Fruit fly (Drosophila melanogaster): ENCODE data around the gene Ugt35B1.

Gene Ugt35B1

DNA sequence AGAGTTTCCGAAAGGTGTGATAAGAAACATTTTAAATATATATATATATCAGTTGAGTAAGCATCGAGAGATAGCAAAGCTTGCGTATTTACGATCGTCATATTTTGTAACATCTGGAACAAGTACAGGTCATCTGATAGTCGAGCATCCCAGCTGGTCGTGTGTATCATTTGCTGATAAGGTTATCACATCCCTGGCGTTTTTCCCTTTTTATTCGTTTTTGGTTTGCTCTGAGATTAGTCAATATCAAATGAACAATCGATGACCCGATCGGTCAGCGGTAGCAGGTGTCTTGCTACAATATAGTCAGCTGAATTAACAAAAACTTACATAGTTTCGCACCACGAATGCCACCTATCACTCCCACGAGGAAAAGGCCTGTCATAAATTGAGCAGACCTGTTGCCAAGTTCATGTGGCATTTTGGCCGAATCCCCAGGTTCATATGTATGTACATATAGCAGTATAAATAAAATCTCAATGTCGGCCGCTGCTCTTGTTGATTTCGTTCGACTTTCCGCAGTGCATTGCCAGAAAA is 30.9 kb upstream of the Ugt35B1 start (continued):
- peak; percentile 60 for TF ChIP-seq CG9727 (GFP tag; optimal IDR thresholded peaks at IDR 0.05)
- TF ChIP-seq Hr51 (GFP tag; optimal IDR thresholded peaks at IDR 0.05), result peak in 1 of 2 experiments; percentile 77
- TF ChIP-seq CG12071 (GFP tag; optimal IDR thresholded peaks at IDR 0.05), result no peak
- TF ChIP-seq prd (optimal IDR thresholded peaks at IDR 0.05), result no peak
- peak; percentile 67 for TF ChIP-seq prd (GFP tag; IDR thresholded peaks at IDR 0.05)
- TF ChIP-seq hkb (optimal IDR thresholded peaks at IDR 0.05), result no peak
- TF ChIP-seq hkb (GFP tag; IDR thresholded peaks at IDR 0.05), result peak; percentile 60; the same call in 1 of the 2 replicates
- TF ChIP-seq CG6254 (GFP tag; optimal IDR thresholded peaks at IDR 0.05), result no peak
- peak; percentile 58 for TF ChIP-seq CG1233 (GFP tag; optimal IDR thresholded peaks at IDR 0.05)
- TF ChIP-seq CG2120 (GFP tag; optimal IDR thresholded peaks at IDR 0.05), result peak; percentile 81
- no peak for TF ChIP-seq unc-4 (GFP tag; IDR thresholded peaks at IDR 0.05; ENCODE audit: partially characterized antibody)
- peak; percentile 48 for TF ChIP-seq CG12769 (tag; optimal IDR thresholded peaks at IDR 0.05)
- TF ChIP-seq MTF-1 (GFP tag; optimal IDR thresholded peaks at IDR 0.05; ENCODE audit: borderline replicate concordance), result no peak
- peak; percentile 55 for TF ChIP-seq tio (GFP tag; optimal IDR thresholded peaks at IDR 0.05)
- TF ChIP-seq ase (GFP tag; IDR thresholded peaks at IDR 0.05), result no peak
- TF ChIP-seq CG1603 (tag; optimal IDR thresholded peaks at IDR 0.05), result peak; percentile 32
- no peak for TF ChIP-seq zf30C (GFP tag; optimal IDR thresholded peaks at IDR 0.05)
- TF ChIP-seq CG6813 (GFP tag; optimal IDR thresholded peaks at IDR 0.05), result peak; percentile 35
- TF ChIP-seq E2f2 (GFP tag; IDR thresholded peaks at IDR 0.05), result peak; percentile 19; the same call in 1 of the 2 replicates
- no peak for TF ChIP-seq chn (GFP tag; optimal IDR thresholded peaks at IDR 0.05)
- no peak for TF ChIP-seq CG15479 (GFP tag; optimal IDR thresholded peaks at IDR 0.05)
- no peak for TF ChIP-seq Vsx1 (GFP tag; optimal IDR thresholded peaks at IDR 0.05)
- TF ChIP-seq CG10366 (GFP tag; IDR thresholded peaks at IDR 0.05), result peak; percentile 67
- peak; percentile 16 for TF ChIP-seq nau (GFP tag; optimal IDR thresholded peaks at IDR 0.05)
- TF ChIP-seq slou (GFP tag; optimal IDR thresholded peaks at IDR 0.05), result peak; percentile 5
- no peak for TF ChIP-seq CG10431 (GFP tag; optimal IDR thresholded peaks at IDR 0.05)
- TF ChIP-seq bsh (GFP tag; optimal IDR thresholded peaks at IDR 0.05), result peak in 1 of 2 experiments; percentile 44
- TF ChIP-seq sob (GFP tag; IDR thresholded peaks at IDR 0.05), result peak; percentile 73; the same call in 1 of the 2 replicates
- TF ChIP-seq CG14860 (GFP tag; IDR thresholded peaks at IDR 0.05; ENCODE audit: partially characterized antibody), result no peak
- TF ChIP-seq CG8924 (tag; optimal IDR thresholded peaks at IDR 0.05), result peak; percentile 58
- TF ChIP-seq luna (GFP tag; optimal IDR thresholded peaks at IDR 0.05), result no peak
- TF ChIP-seq Opbp (GFP tag; IDR thresholded peaks at IDR 0.05; ENCODE audit: partially characterized antibody), result no peak
- peak; percentile 33 for TF ChIP-seq CG9437 (GFP tag; optimal IDR thresholded peaks at IDR 0.05)
- no peak for TF ChIP-seq CG4854 (GFP tag; optimal IDR thresholded peaks at IDR 0.05)
- peak; percentile 40 for TF ChIP-seq CG9932 (GFP tag; IDR thresholded peaks at IDR 0.05)
- TF ChIP-seq grau (tag; optimal IDR thresholded peaks at IDR 0.05), result peak; percentile 79
- TF ChIP-seq B-H2 (GFP tag; optimal IDR thresholded peaks at IDR 0.05), result no peak
- peak; percentile 51 for TF ChIP-seq lilli (GFP tag; optimal IDR thresholded peaks at IDR 0.05)
- no peak for TF ChIP-seq TFAM (GFP tag; optimal IDR thresholded peaks at IDR 0.05)
- TF ChIP-seq Atf6 (GFP tag; IDR thresholded peaks at IDR 0.05), result peak; percentile 75; the same call in 1 of the 2 replicates
- TF ChIP-seq CG15269 (tag; optimal IDR thresholded peaks at IDR 0.05), result peak; percentile 76
- TF ChIP-seq CG2129 (GFP tag; IDR thresholded peaks at IDR 0.05; ENCODE audit: partially characterized antibody), result no peak
- no peak for TF ChIP-seq da (GFP tag; optimal IDR thresholded peaks at IDR 0.05)
- TF ChIP-seq Dek (tag; optimal IDR thresholded peaks at IDR 0.05), result peak; percentile 75
- TF ChIP-seq CG7372 (GFP tag; IDR thresholded peaks at IDR 0.05), result no peak
- peak; percentile 62 for TF ChIP-seq CoRest (tag; optimal IDR thresholded peaks at IDR 0.05)
- peak; percentile 75 for TF ChIP-seq CG14441 (GFP tag; IDR thresholded peaks at IDR 0.05)
- no peak for TF ChIP-seq CG10462 (GFP tag; optimal IDR thresholded peaks at IDR 0.05)
- TF ChIP-seq CG8089 (GFP tag; optimal IDR thresholded peaks at IDR 0.05), result no peak
- no peak for TF ChIP-seq CG18011 (GFP tag; optimal IDR thresholded peaks at IDR 0.05)
